Fruit fly (Drosophila melanogaster): ENCODE results near the gene dsb.

dsb gene

DNA sequence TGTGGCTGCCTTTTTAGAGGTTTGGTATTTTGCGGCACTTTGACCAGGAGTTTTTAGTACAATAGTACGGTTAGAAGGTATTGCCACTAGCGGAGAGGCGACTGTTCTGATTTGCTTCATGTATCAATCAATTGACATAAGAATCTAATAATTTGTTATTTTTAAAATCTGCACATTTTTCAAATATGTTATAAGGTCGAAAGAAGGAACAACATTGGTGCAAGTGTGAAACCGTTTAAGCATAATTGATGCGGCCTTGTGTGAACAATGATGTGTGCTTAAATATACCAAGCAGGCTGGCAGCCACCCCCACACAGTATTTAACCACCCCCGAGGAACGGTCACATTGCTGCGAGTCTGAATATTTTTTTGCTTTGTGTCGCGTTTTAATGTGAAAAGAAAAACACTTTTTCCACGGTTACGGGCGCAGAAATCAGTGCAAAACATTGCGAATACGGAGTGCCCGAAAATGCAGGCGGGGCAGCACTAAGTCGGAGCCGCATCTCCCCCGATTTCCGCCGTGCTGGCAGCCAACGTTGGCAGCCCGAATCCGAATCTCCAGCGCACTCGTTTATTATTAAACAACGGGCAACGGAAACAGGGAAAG lies 44.8 kb downstream of the dsb start, which contains the start of the genes HBS1 and CG12025 (continued):
- TF ChIP-seq CG1024 (GFP tag; IDR thresholded peaks at IDR 0.05): peak; percentile 10; the same call in 1 of the 2 replicates
- no peak for TF ChIP-seq ato (GFP tag; IDR thresholded peaks at IDR 0.05; ENCODE audit: partially characterized antibody)
- TF ChIP-seq Sry-δ (GFP tag; optimal IDR thresholded peaks at IDR 0.05): peak; percentile 63
- no peak for TF ChIP-seq tio (GFP tag; optimal IDR thresholded peaks at IDR 0.05)
- TF ChIP-seq CG6791 (GFP tag; IDR thresholded peaks at IDR 0.05; ENCODE audit: partially characterized antibody): no peak
- no peak for TF ChIP-seq aop (GFP tag; IDR thresholded peaks at IDR 0.05)
- TF ChIP-seq CG18599 (GFP tag; optimal IDR thresholded peaks at IDR 0.05): peak; percentile 44
- no peak for TF ChIP-seq Asciz (GFP tag; optimal IDR thresholded peaks at IDR 0.05)
- TF ChIP-seq cwo (GFP tag; optimal IDR thresholded peaks at IDR 0.05): peak; percentile 5
- no peak for TF ChIP-seq Trl (optimal IDR thresholded peaks at IDR 0.05)
- TF ChIP-seq Trl (GFP tag; optimal IDR thresholded peaks at IDR 0.05): peak; percentile 47
- TF ChIP-seq CG11504 (tag; optimal IDR thresholded peaks at IDR 0.05): peak; percentile 64
- TF ChIP-seq CG12104 (GFP tag; optimal IDR thresholded peaks at IDR 0.05): no peak
- no peak for TF ChIP-seq Atf3 (GFP tag; optimal IDR thresholded peaks at IDR 0.05)
- no peak for TF ChIP-seq Neu2 (GFP tag; optimal IDR thresholded peaks at IDR 0.05; ENCODE audit: borderline replicate concordance)
- peak; percentile 40; the same call in 1 of the 2 replicates for TF ChIP-seq CG32772 (GFP tag; IDR thresholded peaks at IDR 0.05)
- TF ChIP-seq CG2116 (GFP tag; optimal IDR thresholded peaks at IDR 0.05): peak; percentile 49
- no peak for TF ChIP-seq CG12219 (GFP tag; optimal IDR thresholded peaks at IDR 0.05)
- peak; percentile 72 for TF ChIP-seq lilli (GFP tag; optimal IDR thresholded peaks at IDR 0.05)
- peak; percentile 94 for TF ChIP-seq hkb (optimal IDR thresholded peaks at IDR 0.05)
- TF ChIP-seq hkb (GFP tag; IDR thresholded peaks at IDR 0.05): no peak
- no peak for TF ChIP-seq ATbp (GFP tag; optimal IDR thresholded peaks at IDR 0.05)
- TF ChIP-seq Lim3 (GFP tag; IDR thresholded peaks at IDR 0.05): no peak
- peak; percentile 29 for TF ChIP-seq CG3407 (GFP tag; optimal IDR thresholded peaks at IDR 0.05)
- TF ChIP-seq Usf (GFP tag; optimal IDR thresholded peaks at IDR 0.05): peak; percentile 18
- peak; percentile 73 for TF ChIP-seq CG12391 (tag; optimal IDR thresholded peaks at IDR 0.05)
- TF ChIP-seq mam (GFP tag; optimal IDR thresholded peaks at IDR 0.05): peak; percentile 63
- TF ChIP-seq C15 (GFP tag; IDR thresholded peaks at IDR 0.05): no peak
- no peak for TF ChIP-seq ab (GFP tag; optimal IDR thresholded peaks at IDR 0.05)
- TF ChIP-seq Vsx1 (GFP tag; optimal IDR thresholded peaks at IDR 0.05): no peak
- TF ChIP-seq gce (GFP tag; IDR thresholded peaks at IDR 0.05): no peak
- TF ChIP-seq prd (optimal IDR thresholded peaks at IDR 0.05): no peak
- peak; percentile 61; the same call in 1 of the 3 replicates for TF ChIP-seq prd (GFP tag; IDR thresholded peaks at IDR 0.05)
- TF ChIP-seq sqz (GFP tag; optimal IDR thresholded peaks at IDR 0.05): no peak
- TF ChIP-seq Meics (GFP tag; optimal IDR thresholded peaks at IDR 0.05): peak; percentile 49
- TF ChIP-seq Bteb2 (GFP tag; optimal IDR thresholded peaks at IDR 0.05): peak; percentile 54
- peak; percentile 57 for TF ChIP-seq CG13775 (GFP tag; optimal IDR thresholded peaks at IDR 0.05)
- TF ChIP-seq seq (GFP tag; IDR thresholded peaks at IDR 0.05): no peak
- no peak; the same call in 1 of the 2 replicates for TF ChIP-seq CG13287 (GFP tag; IDR thresholded peaks at IDR 0.05; ENCODE audit: partially characterized antibody)
- TF ChIP-seq odd (GFP tag; optimal IDR thresholded peaks at IDR 0.05): no peak
- 0 out of 2 replicates have a peak, but pooled peaks have one; percentile 41 for TF ChIP-seq Ada2b (GFP tag; IDR thresholded peaks at IDR 0.05)
- peak; percentile 36; the same call in 1 of the 3 replicates for TF ChIP-seq CG11093 (GFP tag; IDR thresholded peaks at IDR 0.05)
- TF ChIP-seq jumu (GFP tag; optimal IDR thresholded peaks at IDR 0.05): peak; percentile 55
- TF ChIP-seq esg (GFP tag; conservative IDR thresholded peaks at IDR 0.05): peak; percentile 43; the same call in 1 of the 2 replicates
- peak; percentile 71 for TF ChIP-seq CG3847 (GFP tag; IDR thresholded peaks at IDR 0.05)
- no peak for TF ChIP-seq CG7745 (tag; optimal IDR thresholded peaks at IDR 0.05)
- no peak for TF ChIP-seq CTCF (GFP tag; optimal IDR thresholded peaks at IDR 0.05)
- peak; percentile 65 for TF ChIP-seq grau (tag; optimal IDR thresholded peaks at IDR 0.05)
- no peak for TF ChIP-seq yki (optimal IDR thresholded peaks at IDR 0.05)
- no peak for TF ChIP-seq CG8281 (tag; optimal IDR thresholded peaks at IDR 0.05)
- TF ChIP-seq Jarid2 (GFP tag; optimal IDR thresholded peaks at IDR 0.05): no peak
- peak; percentile 77 for TF ChIP-seq CG17829 (tag; optimal IDR thresholded peaks at IDR 0.05)

Measured in whole organism, embryonic.